Worm (Caenorhabditis elegans): Measurements from ENCODE around the gene pyt-1.

The pyt-1 gene

ce11 chrV:10246443-10246885 is 17.3 kb upstream of the pyt-1 start:
- no peak for TF ChIP-seq unc-62 (GFP tag; optimal IDR thresholded peaks at IDR 0.05)

- TF ChIP-seq unc-62 (GFP tag; optimal IDR thresholded peaks at IDR 0.05): no peak
Measured at ce11 chrV:10245615-10246014, 16.5 kb upstream of the pyt-1 start.

- no peak for TF ChIP-seq unc-62 (GFP tag; optimal IDR thresholded peaks at IDR 0.05)
Measured at ce11 chrV:10244018-10244720, 15.0 kb upstream of the pyt-1 start.

DNA sequence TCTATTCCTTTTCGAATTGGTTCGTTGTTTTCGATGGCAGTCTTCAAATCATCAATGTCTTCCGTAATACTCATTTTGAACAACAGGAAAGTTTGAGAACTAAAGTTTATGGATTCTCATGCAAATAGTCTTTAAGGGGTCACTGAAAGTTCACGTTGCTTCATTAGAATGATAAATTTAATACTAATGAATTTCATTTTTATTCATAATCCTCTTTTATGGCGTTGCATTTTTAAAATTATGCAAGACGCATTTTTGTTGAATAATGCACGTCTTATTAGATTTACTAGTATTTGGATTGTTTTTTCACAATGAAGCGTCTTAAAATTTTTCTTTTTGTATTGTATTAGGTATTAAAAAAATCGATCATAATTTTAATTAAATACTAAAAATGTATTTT is 14.0 kb upstream of the pyt-1 start, which contains the start of gene C12D8.9:
Gene C12D8.9, minus strand, starts transcription at position 101 of the 400 bp plus-strand sequence.
- TF ChIP-seq unc-62 (GFP tag; optimal IDR thresholded peaks at IDR 0.05): no peak

ce11 chrV:10241121-10241803 is 12.1 kb upstream of the pyt-1 start, which contains the start of the genes C12D8.21 and col-148:
Gene C12D8.21 (minus strand): TSS chrV:10241188.
Gene col-148 (plus strand): TSS chrV:10241753.
- TF ChIP-seq unc-62 (GFP tag; optimal IDR thresholded peaks at IDR 0.05): no peak

DNA sequence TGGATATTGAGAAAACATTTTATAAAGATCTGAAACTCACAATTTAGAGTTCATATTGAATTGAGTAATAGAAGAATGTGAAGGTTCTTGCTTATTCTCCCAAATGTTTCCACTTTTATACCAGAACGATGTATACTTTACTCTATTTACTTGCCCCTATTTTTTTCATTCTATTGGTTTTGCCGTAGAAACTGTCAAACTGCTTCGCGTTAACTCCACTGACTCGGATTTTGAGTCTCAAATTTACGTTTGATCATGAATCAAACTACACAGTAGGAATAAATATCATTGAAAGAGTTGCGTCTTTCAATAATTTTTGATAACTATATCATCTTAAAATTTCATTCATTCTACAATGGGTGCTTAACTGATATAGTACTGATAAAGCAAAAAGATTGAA is 10.7 kb upstream of the pyt-1 start, which contains the start of gene fipr-8:
Gene fipr-8, minus strand, starts transcription at position 101 of the 400 bp plus-strand sequence.
- TF ChIP-seq unc-62 (GFP tag; optimal IDR thresholded peaks at IDR 0.05): no peak

DNA sequence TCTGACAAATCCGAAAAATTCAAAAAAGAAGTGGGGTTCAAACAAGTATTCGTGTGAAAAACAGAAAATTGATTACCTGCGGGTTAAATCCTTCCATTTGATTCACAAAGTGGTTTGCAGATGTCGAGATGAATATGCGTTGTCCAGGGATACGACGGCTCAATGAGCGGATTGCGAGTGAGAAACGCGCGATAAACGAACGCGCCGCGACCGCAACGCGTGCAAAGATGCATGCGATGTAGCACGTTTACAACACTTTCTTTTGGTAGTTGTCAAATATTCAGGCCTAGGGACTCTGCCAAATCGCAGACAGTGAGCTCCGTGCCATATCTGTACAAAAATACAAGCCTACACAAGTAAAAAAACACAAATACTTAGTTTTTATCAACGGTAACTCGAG is 9.5 kb upstream of the pyt-1 start, which contains the start of gene fubl-1:
Gene fubl-1, minus strand, starts transcription at position 202 of the 400 bp plus-strand sequence.
- TF ChIP-seq unc-62 (GFP tag; optimal IDR thresholded peaks at IDR 0.05): no peak

ce11 chrV:10237959-10238444 is 8.9 kb upstream of the pyt-1 start:
- TF ChIP-seq unc-62 (GFP tag; optimal IDR thresholded peaks at IDR 0.05): no peak

DNA sequence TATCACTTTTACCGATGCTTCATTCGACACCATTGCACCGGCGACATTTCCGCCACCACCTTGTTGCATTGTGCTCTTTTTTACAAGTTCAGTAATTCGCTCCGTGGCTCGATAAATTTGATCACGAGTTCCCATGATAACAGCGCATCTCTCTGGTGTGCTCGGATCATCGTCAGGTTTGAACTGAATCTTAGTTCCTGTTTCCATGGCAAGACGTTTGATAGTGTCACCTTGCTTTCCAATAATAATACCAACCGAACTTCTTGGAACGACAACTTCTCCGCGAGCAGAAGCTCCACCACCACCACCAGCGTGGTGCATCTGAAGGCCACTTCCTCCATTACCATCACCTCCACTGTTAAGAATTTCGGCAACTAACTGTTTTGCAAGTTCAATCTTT is 8.0 kb upstream of the pyt-1 start:
- TF ChIP-seq unc-62 (GFP tag; optimal IDR thresholded peaks at IDR 0.05): no peak

DNA sequence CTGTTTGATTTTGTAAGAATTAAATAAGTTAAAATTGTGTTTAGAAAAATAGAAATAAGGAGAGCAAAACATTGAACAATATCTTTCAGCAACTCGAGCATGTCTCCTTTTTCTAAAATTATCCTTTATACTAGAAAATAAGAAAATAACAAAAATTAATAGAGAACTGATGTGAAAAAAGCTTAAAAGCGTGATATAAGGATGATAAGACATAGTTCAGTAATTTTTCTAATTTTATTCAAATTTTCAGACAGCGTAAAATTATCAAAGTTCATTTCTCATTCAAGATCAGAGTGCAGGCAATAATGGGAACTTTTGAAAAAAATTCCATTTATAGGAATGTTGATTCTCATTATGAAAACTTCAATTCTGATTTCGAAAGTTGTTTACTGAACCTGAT is 4.2 kb upstream of the pyt-1 start, which contains the start of gene str-182:
Gene str-182, minus strand, starts transcription at position 101 of the 400 bp plus-strand sequence.
- TF ChIP-seq unc-62 (GFP tag; optimal IDR thresholded peaks at IDR 0.05): no peak

- no peak for TF ChIP-seq unc-62 (GFP tag; optimal IDR thresholded peaks at IDR 0.05)
Measured at ce11 chrV:10230932-10231331, 1.8 kb upstream of the pyt-1 start, which contains the start of gene fipr-6. Gene fipr-6 (plus strand): TSS chrV:10231232.

ce11 chrV:10228360-10228759 is 762 bp downstream of the pyt-1 start, which contains the start of gene fipr-4:
Gene fipr-4 (minus strand): TSS chrV:10228460.
- TF ChIP-seq unc-62 (GFP tag; optimal IDR thresholded peaks at IDR 0.05): no peak

DNA sequence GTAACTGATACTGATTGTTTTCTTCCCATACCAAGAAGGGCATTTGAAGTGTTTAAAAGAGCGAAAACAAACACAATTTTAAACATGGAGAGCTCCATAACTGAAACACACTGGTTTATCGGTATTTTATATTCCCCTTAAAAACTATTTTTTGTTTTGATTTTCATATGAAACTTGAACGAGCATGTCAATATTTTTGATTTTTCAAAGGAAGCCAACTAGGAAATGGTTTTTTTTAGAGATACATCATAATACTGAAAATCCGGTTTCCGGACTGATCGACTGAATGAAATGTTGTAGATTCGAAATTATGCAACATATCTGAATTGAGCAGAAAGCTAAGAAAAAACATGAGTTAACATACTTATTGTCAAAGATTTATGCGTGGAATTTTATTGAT is 1.8 kb downstream of the pyt-1 start, which contains the start of gene ttr-19:
Gene ttr-19, minus strand, starts transcription at position 101 of the 400 bp plus-strand sequence.
- no peak for TF ChIP-seq unc-62 (GFP tag; optimal IDR thresholded peaks at IDR 0.05)

- TF ChIP-seq unc-62 (GFP tag; optimal IDR thresholded peaks at IDR 0.05): no peak
Measured at ce11 chrV:10225610-10226009, 3.5 kb downstream of the pyt-1 start, which contains the start of gene daf-36. Gene daf-36 (minus strand): TSS chrV:10225710.

DNA sequence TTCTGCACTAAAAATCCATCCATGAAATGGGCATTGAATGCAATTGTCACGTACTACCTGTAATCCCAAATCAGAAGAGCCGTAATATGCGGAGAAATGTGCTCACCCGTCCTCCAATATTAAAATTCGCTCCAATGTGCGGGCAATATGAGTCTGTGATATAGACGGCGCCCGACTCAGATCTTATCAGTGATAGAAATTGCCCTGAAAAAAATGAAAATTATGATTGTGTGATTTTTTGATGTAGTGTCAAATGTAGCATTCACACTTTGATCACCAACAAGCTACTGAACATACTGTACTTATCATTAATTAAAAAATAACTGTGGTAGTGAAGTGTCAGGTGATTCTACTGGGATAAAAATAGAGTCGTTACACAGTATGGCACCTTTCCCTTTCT is 4.5 kb downstream of the pyt-1 start:
- no peak for TF ChIP-seq unc-62 (GFP tag; optimal IDR thresholded peaks at IDR 0.05)

ce11 chrV:10222007-10222406 is 7.1 kb downstream of the pyt-1 start, which contains the start of gene C12D8.20:
Gene C12D8.20 (plus strand): TSS chrV:10222307.
- TF ChIP-seq unc-62 (GFP tag; optimal IDR thresholded peaks at IDR 0.05): no peak
